Worm (Caenorhabditis elegans) whole organism, young adult: ENCODE results near the gene add-2.
A peak's percentile ranks its signal among the peaks of the same experiment; 100 is the strongest.

ENCODE experiments used
- B0019.2 ChIP-seq: fragments of 200-800 bp; sonication (Bioruptor generic); conservative IDR thresholded peaks from 2 replicates; pipeline ENCODE4 v1.3.6; 2022; ENCODE audit warnings: missing genetic modification reagents, missing genetic modification characterization, missing compliant biosample characterization
- B0035.1 ChIP-seq: sonication (generic microtip); optimal IDR thresholded peaks from 2 replicates; lab custom pipeline; 2016; ENCODE audit warnings: missing genetic modification characterization, mild to moderate bottlenecking, missing compliant biosample characterization, missing genotype, missing genetic modification reagents
- B0336.3 ChIP-seq: fragments of 200-800 bp; sonication (Bioruptor generic); IDR thresholded peaks from 2 replicates; pipeline ENCODE4 v1.3.6; 2022; ENCODE audit warnings: missing genetic modification characterization, missing compliant biosample characterization
- C06A6.2 ChIP-seq: fragments of 200-800 bp; sonication (Bioruptor generic); conservative IDR thresholded peaks from 2 replicates; pipeline ENCODE4 v1.3.6; 2022; ENCODE audit warnings: missing genetic modification characterization, missing compliant biosample characterization
- D2030.7 ChIP-seq: fragments of 200-800 bp; sonication (Bioruptor generic); IDR thresholded peaks from 2 replicates; pipeline ENCODE4 v1.3.6; 2022; ENCODE audit warnings: missing genetic modification reagents, missing genetic modification characterization, missing compliant biosample characterization
- F23B12.7 ChIP-seq: sonication (generic microtip); optimal IDR thresholded peaks from 2 replicates; lab custom pipeline; 2017; ENCODE audit warnings: missing genetic modification characterization, mild to moderate bottlenecking, missing compliant biosample characterization, antibody characterized with exemption, moderate library complexity; ENCODE audit not compliant: insufficient read depth
- F52B5.7 ChIP-seq: sonication (generic microtip); optimal IDR thresholded peaks from 2 replicates; lab custom pipeline; 2016; ENCODE audit warnings: mild to moderate bottlenecking, missing genetic modification characterization, missing compliant biosample characterization
- F55B11.4 ChIP-seq: sonication (generic microtip); optimal IDR thresholded peaks from 2 replicates; lab custom pipeline; 2016; ENCODE audit warnings: missing compliant biosample characterization, missing genetic modification characterization, borderline replicate concordance; ENCODE audit not compliant: insufficient read depth
- F57A8.1 ChIP-seq: fragments of 200-800 bp; sonication (Bioruptor generic); optimal IDR thresholded peaks from 2 replicates; lab custom pipeline; 2018; ENCODE audit warnings: mild to moderate bottlenecking, missing genetic modification characterization, moderate library complexity, missing compliant biosample characterization
- T26A5.8 ChIP-seq: sonication (generic microtip); optimal IDR thresholded peaks from 2 replicates; lab custom pipeline; 2016; ENCODE audit warnings: missing genetic modification characterization, missing compliant biosample characterization
- Y79H2A.3 ChIP-seq: fragments of 200-800 bp; sonication (Bioruptor generic); conservative IDR thresholded peaks from 2 replicates; pipeline ENCODE4 v1.3.6; 2022; ENCODE audit warnings: missing genetic modification reagents, missing genetic modification characterization, missing compliant biosample characterization
- ZK185.1 ChIP-seq: sonication (generic microtip); optimal IDR thresholded peaks from 2 replicates; lab custom pipeline; 2016; ENCODE audit warnings: mild to moderate bottlenecking, missing genetic modification characterization, missing compliant biosample characterization; ENCODE audit not compliant: poor library complexity, severe bottlenecking
- akir-1 ChIP-seq: fragments of 200-800 bp; sonication (Bioruptor generic); optimal IDR thresholded peaks from 2 replicates; lab custom pipeline; 2018; ENCODE audit warnings: mild to moderate bottlenecking, missing genetic modification characterization, moderate library complexity, missing compliant biosample characterization
- ama-1 ChIP-seq, 3 experiments: fragments of 150-350 bp in 1 of 3; sonication (generic microtip) in 2 of 3; optimal IDR thresholded peaks; 2 replicates each; lab custom pipeline; 2014 to 2018; ENCODE audit warnings: missing biosample characterization in 2 of 3, missing genetic modification characterization in 2 of 3, missing genetic modification reagents in 2 of 3
- aptf-2 ChIP-seq: fragments of 200-800 bp; sonication (Bioruptor generic); conservative IDR thresholded peaks from 2 replicates; pipeline ENCODE4 v1.3.6; 2022; ENCODE audit warnings: missing genetic modification reagents, missing genetic modification characterization, missing compliant biosample characterization
- bed-2 ChIP-seq: fragments of 200-800 bp; sonication (Bioruptor generic); IDR thresholded peaks from 2 replicates; pipeline ENCODE4 v1.3.6; 2022; ENCODE audit warnings: missing genetic modification reagents, missing genetic modification characterization, missing compliant biosample characterization
- ceh-27 ChIP-seq: fragments of 200-800 bp; sonication (Bioruptor generic); optimal IDR thresholded peaks from 2 replicates; lab custom pipeline; 2018; ENCODE audit warnings: mild to moderate bottlenecking, missing genetic modification characterization, moderate library complexity, missing compliant biosample characterization
- egrh-3 ChIP-seq: fragments of 200-800 bp; sonication (Bioruptor generic); IDR thresholded peaks from 2 replicates; pipeline ENCODE4 v1.3.6; 2022; ENCODE audit warnings: missing genetic modification reagents, missing genetic modification characterization, missing compliant biosample characterization
- ets-4 ChIP-seq: fragments of 200-800 bp; sonication (Bioruptor generic); optimal IDR thresholded peaks from 2 replicates; lab custom pipeline; 2018; ENCODE audit warnings: mild to moderate bottlenecking, missing genetic modification characterization, missing compliant biosample characterization
- gei-17 ChIP-seq: fragments of 200-800 bp; sonication (Bioruptor generic); optimal IDR thresholded peaks from 2 replicates; lab custom pipeline; 2018; ENCODE audit warnings: mild to moderate bottlenecking, missing genetic modification characterization, missing compliant biosample characterization
- hmg-1.2 ChIP-seq: fragments of 200-800 bp; sonication (Bioruptor generic); IDR thresholded peaks from 2 replicates; pipeline ENCODE4 v1.3.6; 2022; ENCODE audit warnings: missing genetic modification reagents, missing genetic modification characterization, missing compliant biosample characterization
- hmg-20 ChIP-seq: fragments of 200-800 bp; sonication (Bioruptor generic); IDR thresholded peaks from 2 replicates; pipeline ENCODE4 v1.3.6; 2022; ENCODE audit warnings: missing genetic modification reagents, missing genetic modification characterization, missing compliant biosample characterization
- let-526 ChIP-seq: fragments of 200-800 bp; sonication (Bioruptor generic); IDR thresholded peaks from 2 replicates; pipeline ENCODE4 v1.3.6; 2022; ENCODE audit warnings: missing genetic modification reagents, missing genetic modification characterization, missing compliant biosample characterization
- lin-40 ChIP-seq: sonication (generic microtip); optimal IDR thresholded peaks from 2 replicates; lab custom pipeline; 2016; ENCODE audit warnings: missing genetic modification characterization, mild to moderate bottlenecking, missing compliant biosample characterization, missing genotype, missing genetic modification reagents
- lin-54 ChIP-seq: fragments of 200-800 bp; sonication (Bioruptor generic); optimal IDR thresholded peaks from 2 replicates; lab custom pipeline; 2018; ENCODE audit warnings: mild to moderate bottlenecking, missing genetic modification characterization, missing compliant biosample characterization
- lsl-1 ChIP-seq: fragments of 200-800 bp; sonication (Bioruptor generic); optimal IDR thresholded peaks from 2 replicates; lab custom pipeline; 2018; ENCODE audit warnings: mild to moderate bottlenecking, missing genetic modification characterization, moderate library complexity, missing compliant biosample characterization
- madf-3 ChIP-seq: fragments of 200-800 bp; sonication (Bioruptor generic); IDR thresholded peaks from 2 replicates; pipeline ENCODE4 v1.3.6; 2022; ENCODE audit warnings: missing genetic modification reagents, missing genetic modification characterization, missing compliant biosample characterization
- madf-8 ChIP-seq: fragments of 200-800 bp; sonication (Bioruptor generic); conservative IDR thresholded peaks from 2 replicates; pipeline ENCODE4 v1.3.6; 2022; ENCODE audit warnings: missing genetic modification reagents, missing genetic modification characterization, missing compliant biosample characterization
- mes-4 ChIP-seq: sonication (generic microtip); optimal IDR thresholded peaks from 2 replicates; lab custom pipeline; 2016; ENCODE audit warnings: missing genotype, missing genetic modification characterization, missing compliant biosample characterization
- nhr-120 ChIP-seq: fragments of 200-800 bp; sonication (Bioruptor generic); IDR thresholded peaks from 2 replicates; pipeline ENCODE4 v1.3.6; 2022; ENCODE audit warnings: missing genetic modification characterization, missing compliant biosample characterization
- nhr-27 ChIP-seq: fragments of 200-800 bp; sonication (Bioruptor generic); optimal IDR thresholded peaks from 2 replicates; lab custom pipeline; 2018; ENCODE audit warnings: mild to moderate bottlenecking, missing genetic modification characterization, moderate library complexity, missing compliant biosample characterization
- nhr-90 ChIP-seq: sonication (generic microtip); optimal IDR thresholded peaks from 2 replicates; lab custom pipeline; 2016; ENCODE audit warnings: missing genotype, mild to moderate bottlenecking, missing genetic modification characterization, missing compliant biosample characterization
- pha-4 ChIP-seq: fragments of 150-350 bp; sonication (generic microtip); optimal IDR thresholded peaks from 2 replicates; lab custom pipeline; 2014; ENCODE audit warnings: missing biosample characterization, missing genetic modification reagents, missing genetic modification characterization
- rcor-1 ChIP-seq: fragments of 200-800 bp; sonication (Bioruptor generic); IDR thresholded peaks from 2 replicates; pipeline ENCODE4 v1.3.6; 2022; ENCODE audit warnings: missing genetic modification reagents, missing genetic modification characterization, missing compliant biosample characterization
- rec-8 ChIP-seq, 2 experiments: sonication (generic microtip); optimal IDR thresholded peaks; 2 replicates each; lab custom pipeline; 2016; ENCODE audit warnings: mild to moderate bottlenecking in 2 of 2, missing genetic modification characterization in 2 of 2, missing genetic modification reagents in 2 of 2, missing genotype in 2 of 2, missing biosample characterization in 1 of 2, missing compliant biosample characterization in 1 of 2, moderate library complexity in 1 of 2
- snpc-1.3 ChIP-seq: sonication (generic microtip); optimal IDR thresholded peaks from 2 replicates; lab custom pipeline; 2017; ENCODE audit warnings: missing genetic modification characterization, mild to moderate bottlenecking, missing compliant biosample characterization, antibody characterized with exemption, moderate library complexity, missing genotype, missing genetic modification reagents; ENCODE audit not compliant: insufficient read depth
- snpc-3.4 ChIP-seq: sonication (generic microtip); optimal IDR thresholded peaks from 2 replicates; lab custom pipeline; 2017; ENCODE audit warnings: missing genetic modification characterization, mild to moderate bottlenecking, missing compliant biosample characterization, antibody characterized with exemption, moderate library complexity, missing genotype, missing genetic modification reagents
- snpc-4 ChIP-seq, 5 experiments: fragments of 150-350 bp in 1 of 5; sonication (generic microtip) in 4 of 5; optimal IDR thresholded peaks; 2 replicates each; lab custom pipeline; 2014 to 2018; ENCODE audit warnings: missing genetic modification characterization in 5 of 5, missing biosample characterization in 3 of 5, antibody characterized with exemption in 2 of 5, mild to moderate bottlenecking in 2 of 5, missing compliant biosample characterization in 2 of 5, missing genotype in 2 of 5, moderate library complexity in 2 of 5, missing genetic modification reagents in 1 of 5
- somi-1 ChIP-seq: fragments of 200-800 bp; sonication (Bioruptor generic); optimal IDR thresholded peaks from 2 replicates; lab custom pipeline; 2018; ENCODE audit warnings: mild to moderate bottlenecking, missing genetic modification characterization, missing compliant biosample characterization
- tbp1 ChIP-seq: fragments of 200-800 bp; sonication (Bioruptor generic); optimal IDR thresholded peaks from 2 replicates; lab custom pipeline; 2018; ENCODE audit warnings: mild to moderate bottlenecking, missing genetic modification characterization, missing compliant biosample characterization
- tlf-1 ChIP-seq: fragments of 200-800 bp; sonication (Bioruptor generic); optimal IDR thresholded peaks from 2 replicates; lab custom pipeline; 2018; ENCODE audit warnings: mild to moderate bottlenecking, missing genetic modification characterization, missing compliant biosample characterization
- ztf-18 ChIP-seq: sonication (generic microtip); optimal IDR thresholded peaks from 2 replicates; lab custom pipeline; 2016; ENCODE audit warnings: missing genotype, mild to moderate bottlenecking, missing genetic modification characterization, missing compliant biosample characterization
- ztf-22 ChIP-seq: fragments of 200-800 bp; sonication (Bioruptor generic); optimal IDR thresholded peaks from 2 replicates; lab custom pipeline; 2018; ENCODE audit warnings: mild to moderate bottlenecking, missing genetic modification characterization, moderate library complexity, missing compliant biosample characterization
- ztf-26 ChIP-seq: sonication (generic microtip); optimal IDR thresholded peaks from 2 replicates; lab custom pipeline; 2017; ENCODE audit warnings: missing genetic modification characterization, missing compliant biosample characterization
- ztf-3 ChIP-seq: fragments of 200-800 bp; sonication (Bioruptor generic); optimal IDR thresholded peaks from 2 replicates; lab custom pipeline; 2018; ENCODE audit warnings: mild to moderate bottlenecking, missing genetic modification characterization, missing compliant biosample characterization
- ztf-6 ChIP-seq: fragments of 200-800 bp; sonication (Bioruptor generic); IDR thresholded peaks from 2 replicates; pipeline ENCODE4 v1.3.6; 2022; ENCODE audit warnings: missing genetic modification reagents, missing genetic modification characterization, missing compliant biosample characterization

Gene add-2

ce11 chrV:12002866-12003485 is 10.2 kb downstream of the add-2 start, which contains the start of gene cpr-9:
cpr-9 (plus strand) TSS chrV:12003053.
- TF ChIP-seq somi-1 (GFP tag; lab: Kevin White, UChicago) (no peak), B0336.3 (GFP tag; lab: Robert Waterston, UW) (peak; percentile 10; the same call in 1 of the 2 replicates), ZK185.1 (tag; lab: Kevin White, UChicago) (peak; percentile 13), tlf-1 (no peak), tbp1 (GFP tag; lab: Kevin White, UChicago) (peak; percentile 1), ztf-3 (GFP tag; lab: Kevin White, UChicago) (no peak), nhr-27 (no peak), F57A8.1 (GFP tag; lab: Kevin White, UChicago) (no peak), let-526 (GFP tag; lab: Robert Waterston, UW) (peak; percentile 54; the same call in 1 of the 2 replicates), madf-3 (GFP tag; lab: Robert Waterston, UW) (no peak), ztf-6 (GFP tag; lab: Robert Waterston, UW) (no peak), Y79H2A.3 (GFP tag; lab: Robert Waterston, UW) (no peak), F23B12.7 (tag; lab: Kevin White, UChicago) (no peak), nhr-120 (GFP tag; lab: Robert Waterston, UW) (no peak), ztf-22 (GFP tag; lab: Kevin White, UChicago) (peak; percentile 8), hmg-1.2 (GFP tag; lab: Robert Waterston, UW) (0 out of 2 replicates have a peak, but pooled peaks have one; percentile 6), D2030.7 (GFP tag; lab: Robert Waterston, UW) (no peak), ama-1 (optimal IDR thresholded peaks at IDR 0.05; lab: Kevin White, UChicago) (no peak), ama-1 (GFP tag; optimal IDR thresholded peaks at IDR 0.05; lab: Kevin White, UChicago) (no peak), ztf-26 (tag; lab: Kevin White, UChicago) (no peak), snpc-1.3 (tag; lab: Kevin White, UChicago) (no peak), snpc-3.4 (tag; lab: Kevin White, UChicago) (no peak), C06A6.2 (GFP tag; lab: Robert Waterston, UW) (no peak), T26A5.8 (tag; lab: Kevin White, UChicago) (no peak), rec-8 (tag; optimal IDR thresholded peaks at IDR 0.05; lab: Kevin White, UChicago) (no peak), B0035.1 (tag; lab: Kevin White, UChicago) (no peak), rcor-1 (no peak), hmg-20 (no peak), madf-8 (no peak), pha-4 (tag; lab: Kevin White, UChicago) (no peak), gei-17 (GFP tag; lab: Kevin White, UChicago) (no peak), F52B5.7 (tag; lab: Kevin White, UChicago) (no peak), bed-2 (GFP tag; lab: Robert Waterston, UW) (no peak), snpc-4 (GFP tag; optimal IDR thresholded peaks at IDR 0.05; lab: Kevin White, UChicago) (no peak), snpc-4 (tag; optimal IDR thresholded peaks at IDR 0.05; lab: Kevin White, UChicago) (no peak), ceh-27 (GFP tag; lab: Kevin White, UChicago) (no peak), lin-40 (tag; lab: Kevin White, UChicago) (peak; percentile 10), egrh-3 (GFP tag; lab: Robert Waterston, UW) (no peak), nhr-90 (no peak), B0019.2 (no peak), F55B11.4 (tag; lab: Kevin White, UChicago) (no peak), lsl-1 (GFP tag; lab: Kevin White, UChicago) (no peak), ztf-18 (no peak), ets-4 (peak; percentile 22), akir-1 (GFP tag; lab: Kevin White, UChicago) (no peak), mes-4 (tag; lab: Kevin White, UChicago) (no peak), aptf-2 (no peak), lin-54 (GFP tag; lab: Kevin White, UChicago) (peak; percentile 13)
